Fruit fly (Drosophila melanogaster) whole organism, embryonic: ENCODE results near the gene CG15332.

Experiments used
- ATbp ChIP-seq: fragments of 200-800 bp; sonication (Bioruptor generic); optimal IDR thresholded peaks from 2 replicates; lab custom pipeline; 2017; ENCODE audit warnings: missing biosample characterization, mild to moderate bottlenecking, missing genetic modification characterization, missing genetic modification reagents
- Antp ChIP-seq: fragments of 200-800 bp; sonication (Bioruptor generic); optimal IDR thresholded peaks from 3 replicates; lab custom pipeline; 2016; ENCODE audit warnings: missing biosample characterization, missing genetic modification characterization
- C15 ChIP-seq: fragments of 200-800 bp; sonication (Bioruptor generic); IDR thresholded peaks from 3 replicates; pipeline ENCODE4 v1.3.6; 2022; ENCODE audit warnings: missing biosample characterization, missing genetic modification characterization
- CG12104 ChIP-seq: fragments of 200-800 bp; sonication (Bioruptor generic); optimal IDR thresholded peaks from 3 replicates; lab custom pipeline; 2016; ENCODE audit warnings: missing biosample characterization, missing genetic modification characterization
- CG12219 ChIP-seq: fragments of 200-800 bp; sonication (Bioruptor generic); optimal IDR thresholded peaks from 3 replicates; lab custom pipeline; 2018; ENCODE audit warnings: missing biosample characterization, mild to moderate bottlenecking, missing genetic modification characterization
- CG14965 ChIP-seq: fragments of 200-800 bp; sonication (Bioruptor generic); optimal IDR thresholded peaks from 2 replicates; lab custom pipeline; 2016; ENCODE audit warnings: missing biosample characterization, missing genetic modification characterization, borderline replicate concordance
- CG15601 ChIP-seq: fragments of 200-800 bp; sonication (Bioruptor generic); optimal IDR thresholded peaks from 3 replicates; lab custom pipeline; 2019; ENCODE audit warnings: missing biosample characterization, mild to moderate bottlenecking, missing genetic modification characterization, moderate library complexity
- CG2875 ChIP-seq: fragments of 200-800 bp; sonication (Bioruptor generic); optimal IDR thresholded peaks from 2 replicates; lab custom pipeline; 2017; ENCODE audit warnings: missing biosample characterization, mild to moderate bottlenecking, missing genetic modification characterization, missing genetic modification reagents
- CG42726 ChIP-seq: fragments of 200-800 bp; sonication (Bioruptor generic); IDR thresholded peaks from 2 replicates; pipeline ENCODE4 v1.3.6; 2022; ENCODE audit warnings: missing biosample characterization, missing genetic modification characterization; ENCODE audit not compliant: partially characterized antibody
- CG4707 ChIP-seq: fragments of 200-800 bp; sonication (Bioruptor generic); optimal IDR thresholded peaks from 2 replicates; lab custom pipeline; 2018; ENCODE audit warnings: missing biosample characterization, mild to moderate bottlenecking, missing genetic modification characterization, moderate library complexity
- CG4854 ChIP-seq: fragments of 200-800 bp; sonication (Bioruptor generic); optimal IDR thresholded peaks from 2 replicates; lab custom pipeline; 2016; ENCODE audit warnings: missing biosample characterization, missing genetic modification characterization, inconsistent platforms
- CG5180 ChIP-seq: fragments of 200-800 bp; sonication (Bioruptor generic); optimal IDR thresholded peaks from 3 replicates; lab custom pipeline; 2017; ENCODE audit warnings: missing biosample characterization, missing genetic modification characterization, mild to moderate bottlenecking, moderate library complexity, missing genetic modification reagents
- CG6689 ChIP-seq: fragments of 200-800 bp; sonication (Bioruptor generic); IDR thresholded peaks from 2 replicates; pipeline ENCODE4 v1.3.6; 2022; ENCODE audit warnings: missing biosample characterization, missing genetic modification characterization
- CG8359 ChIP-seq: fragments of 200-800 bp; sonication (Bioruptor generic); optimal IDR thresholded peaks from 2 replicates; lab custom pipeline; 2017; ENCODE audit warnings: missing biosample characterization, mild to moderate bottlenecking, missing genetic modification characterization, borderline replicate concordance
- D ChIP-seq, 2 experiments: fragments of 200-800 bp in 1 of 2; fragments of >200 bp in 1 of 2; sonication (Bioruptor generic) in 1 of 2; optimal IDR thresholded peaks; 2 replicates in 1 of 2; 3 replicates in 1 of 2; lab custom pipeline; 2017; ENCODE audit warnings: mild to moderate bottlenecking in 1 of 2, missing biosample characterization in 1 of 2, missing genetic modification characterization in 1 of 2, missing genetic modification reagents in 1 of 2
- D19A ChIP-seq: fragments of 200-800 bp; optimal IDR thresholded peaks from 3 replicates; lab custom pipeline; 2019; ENCODE audit warnings: missing biosample characterization, mild to moderate bottlenecking, missing genetic modification characterization, moderate library complexity
- Dek ChIP-seq: fragments of 200-800 bp; sonication (Bioruptor generic); optimal IDR thresholded peaks from 3 replicates; lab custom pipeline; 2019; ENCODE audit warnings: missing biosample characterization, mild to moderate bottlenecking, missing genetic modification characterization, moderate library complexity
- Dip3 ChIP-seq: fragments of 200-800 bp; sonication (Bioruptor generic); optimal IDR thresholded peaks from 3 replicates; lab custom pipeline; 2016; ENCODE audit warnings: missing biosample characterization, missing genetic modification characterization
- Doc3 ChIP-seq: fragments of 200-800 bp; sonication (Bioruptor generic); IDR thresholded peaks from 3 replicates; pipeline ENCODE4 v1.3.6; 2022; ENCODE audit warnings: missing biosample characterization, missing genetic modification characterization; ENCODE audit not compliant: partially characterized antibody
- HLH4C ChIP-seq: fragments of 200-800 bp; sonication (Bioruptor generic); IDR thresholded peaks from 3 replicates; pipeline ENCODE4 v1.3.6; 2022; ENCODE audit warnings: missing biosample characterization, missing genetic modification characterization; ENCODE audit not compliant: partially characterized antibody
- HLH54F ChIP-seq: fragments of 200-800 bp; sonication (Bioruptor generic); optimal IDR thresholded peaks from 3 replicates; lab custom pipeline; 2016; ENCODE audit warnings: missing biosample characterization, missing genetic modification characterization
- Hand ChIP-seq: fragments of 200-800 bp; sonication (Bioruptor generic); optimal IDR thresholded peaks from 2 replicates; lab custom pipeline; 2017; ENCODE audit warnings: mild to moderate bottlenecking, missing biosample characterization, missing genetic modification reagents, missing genetic modification characterization
- Hr51 ChIP-seq, 2 experiments: fragments of 200-800 bp; sonication (Bioruptor generic); optimal IDR thresholded peaks; 2 replicates in 1 of 2; 3 replicates in 1 of 2; lab custom pipeline; 2016 to 2018; ENCODE audit warnings: missing biosample characterization in 2 of 2, missing genetic modification characterization in 2 of 2, mild to moderate bottlenecking in 1 of 2, moderate library complexity in 1 of 2
- Myb ChIP-seq: fragments of 200-800 bp; sonication (Bioruptor generic); optimal IDR thresholded peaks from 2 replicates; lab custom pipeline; 2016; ENCODE audit warnings: missing biosample characterization, missing genetic modification characterization
- Sin3A ChIP-seq: fragments of >200 bp; optimal IDR thresholded peaks from 2 replicates; lab custom pipeline; 2018
- Six4 ChIP-seq: fragments of 200-800 bp; sonication (Bioruptor generic); optimal IDR thresholded peaks from 2 replicates; lab custom pipeline; 2016; ENCODE audit warnings: missing biosample characterization, missing genetic modification characterization
- Sox100B ChIP-seq: fragments of 200-800 bp; sonication (Bioruptor generic); optimal IDR thresholded peaks from 3 replicates; lab custom pipeline; 2018; ENCODE audit warnings: missing biosample characterization, mild to moderate bottlenecking, missing genetic modification characterization
- Sry-β ChIP-seq: fragments of 200-800 bp; sonication (Bioruptor generic); optimal IDR thresholded peaks from 2 replicates; lab custom pipeline; 2018; ENCODE audit warnings: missing biosample characterization, mild to moderate bottlenecking, missing genetic modification characterization, moderate library complexity
- Stat92E ChIP-seq, 3 experiments: fragments of >200 bp in 2 of 3; fragments of 200-800 bp in 1 of 3; sonication (Bioruptor generic) in 1 of 3; optimal IDR thresholded peaks; 2 replicates each; lab custom pipeline; 2017 to 2019; ENCODE audit warnings: missing biosample characterization in 3 of 3, missing genetic modification characterization in 3 of 3, mild to moderate bottlenecking in 1 of 3, moderate library complexity in 1 of 3
- Vsx1 ChIP-seq: fragments of 200-800 bp; sonication (Bioruptor generic); optimal IDR thresholded peaks from 2 replicates; lab custom pipeline; 2017; ENCODE audit warnings: missing biosample characterization, mild to moderate bottlenecking, missing genetic modification characterization, missing genetic modification reagents
- amos ChIP-seq: fragments of 200-800 bp; sonication (Bioruptor generic); IDR thresholded peaks from 2 replicates; pipeline ENCODE4 v1.3.6; 2022; ENCODE audit warnings: missing biosample characterization, missing genetic modification characterization; ENCODE audit not compliant: partially characterized antibody
- bab2 ChIP-seq: fragments of 200-800 bp; sonication (Bioruptor generic); optimal IDR thresholded peaks from 2 replicates; lab custom pipeline; 2016; ENCODE audit warnings: missing biosample characterization, missing genetic modification characterization
- bcd ChIP-seq: fragments of 200-800 bp; sonication (Bioruptor generic); optimal IDR thresholded peaks from 2 replicates; lab custom pipeline; 2017; ENCODE audit warnings: missing biosample characterization, mild to moderate bottlenecking, missing genetic modification characterization
- bigmax ChIP-seq: fragments of 200-800 bp; sonication (Bioruptor generic); optimal IDR thresholded peaks from 2 replicates; lab custom pipeline; 2018; ENCODE audit warnings: missing biosample characterization, mild to moderate bottlenecking, missing genetic modification characterization
- danr ChIP-seq: fragments of 200-800 bp; sonication (Bioruptor generic); IDR thresholded peaks from 2 replicates; pipeline ENCODE4 v1.3.6; 2022; ENCODE audit warnings: missing biosample characterization, missing genetic modification characterization
- disco-r ChIP-seq: fragments of 200-800 bp; sonication (Bioruptor generic); optimal IDR thresholded peaks from 2 replicates; lab custom pipeline; 2016; ENCODE audit warnings: missing biosample characterization, missing genetic modification characterization
- emc ChIP-seq: fragments of 200-800 bp; sonication (Bioruptor generic); optimal IDR thresholded peaks from 2 replicates; lab custom pipeline; 2016; ENCODE audit warnings: missing biosample characterization, missing genetic modification characterization
- eve ChIP-seq, 2 experiments: fragments of >200 bp; optimal IDR thresholded peaks; 2 replicates each; lab custom pipeline; 2017; ENCODE audit warnings: missing biosample characterization in 2 of 2, missing genetic modification characterization in 2 of 2
- hkb ChIP-seq, 2 experiments: fragments of 200-800 bp in 1 of 2; fragments of >200 bp in 1 of 2; sonication (Bioruptor generic) in 1 of 2; IDR thresholded peaks in 1 of 2; optimal IDR thresholded peaks in 1 of 2; 2 replicates each; pipeline versions ENCODE4 v1.3.6 to Lab custom; 2017 to 2022; ENCODE audit warnings: missing biosample characterization in 1 of 2, missing genetic modification characterization in 1 of 2
- insv ChIP-seq, 2 experiments: fragments of 200-800 bp; sonication (Bioruptor generic); optimal IDR thresholded peaks; 3 replicates each; lab custom pipeline; 2016 to 2018; ENCODE audit warnings: missing biosample characterization in 2 of 2, missing genetic modification characterization in 2 of 2
- mam ChIP-seq: fragments of 200-800 bp; sonication (Bioruptor generic); optimal IDR thresholded peaks from 3 replicates; lab custom pipeline; 2016; ENCODE audit warnings: missing biosample characterization, missing genetic modification characterization
- pros ChIP-seq: fragments of 200-800 bp; sonication (Bioruptor generic); optimal IDR thresholded peaks from 3 replicates; lab custom pipeline; 2019; ENCODE audit warnings: missing biosample characterization, mild to moderate bottlenecking, missing genetic modification characterization, moderate library complexity
- salm ChIP-seq: fragments of 200-800 bp; sonication (Bioruptor generic); optimal IDR thresholded peaks from 2 replicates; lab custom pipeline; 2018; ENCODE audit warnings: missing biosample characterization, mild to moderate bottlenecking, missing genetic modification characterization
- schlank ChIP-seq: fragments of 200-800 bp; sonication (Bioruptor generic); optimal IDR thresholded peaks from 2 replicates; lab custom pipeline; 2018; ENCODE audit warnings: missing biosample characterization, mild to moderate bottlenecking, missing genetic modification characterization
- seq ChIP-seq: fragments of 200-800 bp; sonication (Bioruptor generic); IDR thresholded peaks from 2 replicates; pipeline ENCODE4 v1.3.6; 2022; ENCODE audit warnings: missing biosample characterization, missing genetic modification characterization
- sob ChIP-seq: fragments of 200-800 bp; sonication (Bioruptor generic); IDR thresholded peaks from 2 replicates; pipeline ENCODE4 v1.3.6; 2022; ENCODE audit warnings: missing biosample characterization, missing genetic modification characterization

Gene CG15332

dm6 chrX:7908239-7909068, 47.3 kb downstream of the CG15332 start, which contains the start of the genes dpr14 and spidey (continued):
- peak; percentile 78 for TF ChIP-seq pros (GFP tag; lab: Kevin White, UChicago)
- peak; percentile 64 for TF ChIP-seq emc (GFP tag; lab: Kevin White, UChicago)
- TF ChIP-seq bab2 (GFP tag; lab: Kevin White, UChicago), result peak; percentile 82
- no peak for TF ChIP-seq D (optimal IDR thresholded peaks at IDR 0.05; lab: Kevin White, UChicago)
- peak; percentile 86 for TF ChIP-seq D (GFP tag; optimal IDR thresholded peaks at IDR 0.05; lab: Kevin White, UChicago)
- peak in 1 of 2 experiments; percentile 62 for TF ChIP-seq insv (GFP tag; optimal IDR thresholded peaks at IDR 0.05; lab: Kevin White, UChicago)
- no peak for TF ChIP-seq CG42726 (GFP tag; lab: Robert Waterston, UW)
- TF ChIP-seq amos, result peak; percentile 22; the same call in 1 of the 2 replicates
- peak; percentile 71; the same call in 1 of the 3 replicates for TF ChIP-seq C15 (GFP tag; lab: Robert Waterston, UW)
- peak; percentile 75 for TF ChIP-seq Myb (GFP tag; lab: Kevin White, UChicago)
- peak; percentile 88 for TF ChIP-seq Dip3
- peak; percentile 71 for TF ChIP-seq disco-r (GFP tag; lab: Kevin White, UChicago)
- TF ChIP-seq schlank (tag; lab: Kevin White, UChicago), result peak; percentile 87
- TF ChIP-seq Hr51 (GFP tag; optimal IDR thresholded peaks at IDR 0.05; lab: Kevin White, UChicago), result peak; percentile 80 to 91
- TF ChIP-seq seq (GFP tag; lab: Robert Waterston, UW), result peak; percentile 95
- TF ChIP-seq mam, result peak; percentile 88
- TF ChIP-seq CG15601 (tag; lab: Kevin White, UChicago), result peak; percentile 84
- TF ChIP-seq eve (GFP tag; optimal IDR thresholded peaks at IDR 0.05; lab: Kevin White, UChicago), result no peak
- TF ChIP-seq CG6689, result peak; percentile 86
- peak; percentile 74 for TF ChIP-seq CG5180 (GFP tag; lab: Kevin White, UChicago)
- peak; percentile 88 for TF ChIP-seq Hand (GFP tag; lab: Kevin White, UChicago)
- TF ChIP-seq Six4 (GFP tag; lab: Kevin White, UChicago), result peak; percentile 78
- TF ChIP-seq salm (tag; lab: Kevin White, UChicago), result peak; percentile 80
- TF ChIP-seq bcd (GFP tag; lab: Kevin White, UChicago), result peak; percentile 91
- TF ChIP-seq CG12219 (GFP tag; lab: Kevin White, UChicago), result peak; percentile 89
- peak; percentile 83 for TF ChIP-seq CG4854 (GFP tag; lab: Kevin White, UChicago)
- TF ChIP-seq Sry-β (GFP tag; lab: Kevin White, UChicago), result peak; percentile 31
- TF ChIP-seq Antp (GFP tag; lab: Kevin White, UChicago), result peak; percentile 82
- TF ChIP-seq HLH54F (GFP tag; lab: Kevin White, UChicago), result peak; percentile 92
- no peak for TF ChIP-seq hkb (optimal IDR thresholded peaks at IDR 0.05; lab: Kevin White, UChicago)
- peak; percentile 94 for TF ChIP-seq hkb (GFP tag; IDR thresholded peaks at IDR 0.05; lab: Robert Waterston, UW)
- TF ChIP-seq D19A, result peak; percentile 89
- no peak for TF ChIP-seq Sin3A (lab: Kevin White, UChicago)
- no peak for TF ChIP-seq Stat92E (GFP tag; optimal IDR thresholded peaks at IDR 0.05; lab: Kevin White, UChicago)
- peak; percentile 92 for TF ChIP-seq sob (GFP tag; lab: Robert Waterston, UW)
- peak; percentile 82 for TF ChIP-seq Vsx1 (GFP tag; lab: Kevin White, UChicago)
- TF ChIP-seq CG12104 (GFP tag; lab: Kevin White, UChicago), result peak; percentile 62
- TF ChIP-seq CG4707, result peak; percentile 62
- peak; percentile 36 for TF ChIP-seq bigmax (GFP tag; lab: Kevin White, UChicago)
- peak; percentile 86 for TF ChIP-seq CG2875 (GFP tag; lab: Kevin White, UChicago)
- TF ChIP-seq CG14965 (GFP tag; lab: Kevin White, UChicago), result peak; percentile 36
- TF ChIP-seq ATbp (GFP tag; lab: Kevin White, UChicago), result peak; percentile 89
- TF ChIP-seq Sox100B (GFP tag; lab: Kevin White, UChicago), result peak; percentile 86
- TF ChIP-seq CG8359, result peak; percentile 63
- TF ChIP-seq Dek (tag; lab: Kevin White, UChicago), result peak; percentile 90
- TF ChIP-seq Doc3 (GFP tag; lab: Robert Waterston, UW), result 0 out of 3 replicates have a peak, but pooled peaks have one; percentile 15
- TF ChIP-seq HLH4C (GFP tag; lab: Robert Waterston, UW), result peak; percentile 62; the same call in 2 of the 3 replicates
- TF ChIP-seq danr (GFP tag; lab: Robert Waterston, UW), result peak; percentile 84
